Fruit fly (Drosophila melanogaster) whole organism, embryonic: ENCODE results near the gene CG13838.

Experiments used
- Adf1 ChIP-seq: fragments of 200-800 bp; sonication (Bioruptor generic); IDR thresholded peaks from 2 replicates; pipeline ENCODE4 v1.3.6; 2022; ENCODE audit warnings: missing biosample characterization, missing genetic modification characterization
- CG10543 ChIP-seq: fragments of 200-800 bp; sonication (Bioruptor generic); optimal IDR thresholded peaks from 3 replicates; lab custom pipeline; 2017; ENCODE audit warnings: missing biosample characterization, mild to moderate bottlenecking, missing genetic modification characterization, moderate library complexity
- CG13894 ChIP-seq: fragments of 200-800 bp; sonication (Bioruptor generic); optimal IDR thresholded peaks from 3 replicates; lab custom pipeline; 2018; ENCODE audit warnings: missing biosample characterization, mild to moderate bottlenecking, missing genetic modification characterization, moderate library complexity
- CG14050 ChIP-seq: fragments of 200-800 bp; sonication (Bioruptor generic); IDR thresholded peaks from 3 replicates; pipeline ENCODE4 v1.3.6; 2022; ENCODE audit warnings: missing biosample characterization, missing genetic modification characterization
- CG14667 ChIP-seq: fragments of 200-800 bp; sonication (Bioruptor generic); IDR thresholded peaks from 2 replicates; pipeline ENCODE4 v1.3.6; 2022; ENCODE audit warnings: missing biosample characterization, missing genetic modification characterization
- CG14860 ChIP-seq: fragments of 200-800 bp; sonication (Bioruptor generic); IDR thresholded peaks from 3 replicates; pipeline ENCODE4 v1.3.6; 2022; ENCODE audit warnings: missing biosample characterization, missing genetic modification characterization; ENCODE audit not compliant: partially characterized antibody
- CG15011 ChIP-seq: fragments of 200-800 bp; sonication (Bioruptor generic); optimal IDR thresholded peaks from 3 replicates; lab custom pipeline; 2018; ENCODE audit warnings: missing biosample characterization, mild to moderate bottlenecking, missing genetic modification characterization
- CG16863 ChIP-seq: fragments of 200-800 bp; sonication (Bioruptor generic); optimal IDR thresholded peaks from 3 replicates; lab custom pipeline; 2016; ENCODE audit warnings: missing biosample characterization, missing genetic modification characterization
- CG18011 ChIP-seq: fragments of 200-800 bp; sonication (Bioruptor generic); optimal IDR thresholded peaks from 2 replicates; lab custom pipeline; 2017; ENCODE audit warnings: missing biosample characterization, missing genetic modification characterization, mild to moderate bottlenecking, moderate library complexity, missing genotype
- CG3163 ChIP-seq: fragments of 200-800 bp; sonication (Bioruptor generic); optimal IDR thresholded peaks from 3 replicates; lab custom pipeline; 2016; ENCODE audit warnings: missing biosample characterization, missing genetic modification characterization
- CG34422 ChIP-seq: fragments of 200-800 bp; sonication (Bioruptor generic); IDR thresholded peaks from 3 replicates; pipeline ENCODE4 v1.3.6; 2022; ENCODE audit warnings: missing biosample characterization, missing genetic modification characterization
- CG43689 ChIP-seq: fragments of 200-800 bp; sonication (Bioruptor generic); IDR thresholded peaks from 2 replicates; pipeline ENCODE4 v1.3.6; 2022; ENCODE audit warnings: missing biosample characterization, missing genetic modification characterization
- CG4617 ChIP-seq: fragments of 200-800 bp; sonication (Bioruptor generic); optimal IDR thresholded peaks from 3 replicates; lab custom pipeline; 2016; ENCODE audit warnings: missing biosample characterization, missing genetic modification characterization, borderline replicate concordance
- CG5180 ChIP-seq: fragments of 200-800 bp; sonication (Bioruptor generic); optimal IDR thresholded peaks from 3 replicates; lab custom pipeline; 2017; ENCODE audit warnings: missing biosample characterization, missing genetic modification characterization, mild to moderate bottlenecking, moderate library complexity, missing genetic modification reagents
- CG6272 ChIP-seq: fragments of 200-800 bp; sonication (Bioruptor generic); IDR thresholded peaks from 2 replicates; pipeline ENCODE4 v1.3.6; 2022; ENCODE audit warnings: missing biosample characterization, missing genetic modification characterization
- CG6683 ChIP-seq: fragments of 200-800 bp; sonication (Bioruptor generic); optimal IDR thresholded peaks from 2 replicates; lab custom pipeline; 2017; ENCODE audit warnings: missing biosample characterization, mild to moderate bottlenecking, missing genetic modification characterization, missing genetic modification reagents
- CG9215 ChIP-seq: fragments of 200-800 bp; sonication (Bioruptor generic); IDR thresholded peaks from 2 replicates; pipeline ENCODE4 v1.3.6; 2022; ENCODE audit warnings: missing biosample characterization, missing genetic modification characterization
- Chrac-16 ChIP-seq: fragments of 200-800 bp; sonication (Bioruptor generic); optimal IDR thresholded peaks from 3 replicates; lab custom pipeline; 2016; ENCODE audit warnings: missing biosample characterization, missing genetic modification characterization
- Doc2 ChIP-seq: fragments of 200-800 bp; sonication (Bioruptor generic); IDR thresholded peaks from 2 replicates; pipeline ENCODE4 v1.3.6; 2022; ENCODE audit warnings: missing biosample characterization, missing genetic modification characterization
- E2f2 ChIP-seq: fragments of 200-800 bp; sonication (Bioruptor generic); IDR thresholded peaks from 2 replicates; pipeline ENCODE4 v1.3.6; 2022; ENCODE audit warnings: missing biosample characterization, missing genetic modification characterization
- ERR ChIP-seq: fragments of 200-800 bp; sonication (Bioruptor generic); optimal IDR thresholded peaks from 2 replicates; lab custom pipeline; 2016; ENCODE audit warnings: missing biosample characterization, missing genetic modification characterization
- Fer2 ChIP-seq: fragments of 200-800 bp; sonication (Bioruptor generic); optimal IDR thresholded peaks from 2 replicates; lab custom pipeline; 2018; ENCODE audit warnings: missing biosample characterization, mild to moderate bottlenecking, missing genetic modification characterization, moderate library complexity
- HLH54F ChIP-seq: fragments of 200-800 bp; sonication (Bioruptor generic); optimal IDR thresholded peaks from 3 replicates; lab custom pipeline; 2016; ENCODE audit warnings: missing biosample characterization, missing genetic modification characterization
- Hand ChIP-seq: fragments of 200-800 bp; sonication (Bioruptor generic); optimal IDR thresholded peaks from 2 replicates; lab custom pipeline; 2017; ENCODE audit warnings: mild to moderate bottlenecking, missing biosample characterization, missing genetic modification reagents, missing genetic modification characterization
- Hey ChIP-seq: fragments of 200-800 bp; sonication (Bioruptor generic); optimal IDR thresholded peaks from 3 replicates; lab custom pipeline; 2018; ENCODE audit warnings: missing biosample characterization, mild to moderate bottlenecking, missing genetic modification characterization
- Lpt ChIP-seq: fragments of >200 bp; optimal IDR thresholded peaks from 2 replicates; lab custom pipeline; 2018; ENCODE audit warnings: missing biosample characterization, missing genetic modification characterization
- NC2β ChIP-seq: fragments of 200-800 bp; sonication (Bioruptor generic); optimal IDR thresholded peaks from 2 replicates; lab custom pipeline; 2016; ENCODE audit warnings: missing biosample characterization, missing genetic modification characterization
- NK7.1 ChIP-seq: fragments of 200-800 bp; sonication (Bioruptor generic); optimal IDR thresholded peaks from 3 replicates; lab custom pipeline; 2016; ENCODE audit warnings: missing biosample characterization, missing genetic modification characterization
- Sry-β ChIP-seq: fragments of 200-800 bp; sonication (Bioruptor generic); optimal IDR thresholded peaks from 2 replicates; lab custom pipeline; 2018; ENCODE audit warnings: missing biosample characterization, mild to moderate bottlenecking, missing genetic modification characterization, moderate library complexity
- Ssrp ChIP-seq: fragments of 200-800 bp; sonication (Bioruptor generic); optimal IDR thresholded peaks from 2 replicates; lab custom pipeline; 2018; ENCODE audit warnings: missing biosample characterization, mild to moderate bottlenecking, missing genetic modification characterization, moderate library complexity
- Vsx1 ChIP-seq: fragments of 200-800 bp; sonication (Bioruptor generic); optimal IDR thresholded peaks from 2 replicates; lab custom pipeline; 2017; ENCODE audit warnings: missing biosample characterization, mild to moderate bottlenecking, missing genetic modification characterization, missing genetic modification reagents
- bsh ChIP-seq, 2 experiments: fragments of 200-800 bp; sonication (Bioruptor generic); optimal IDR thresholded peaks; 2 replicates each; lab custom pipeline; 2017 to 2018; ENCODE audit warnings: mild to moderate bottlenecking in 2 of 2, missing biosample characterization in 2 of 2, missing genetic modification characterization in 2 of 2, moderate library complexity in 1 of 2
- btn ChIP-seq: fragments of 200-800 bp; sonication (Bioruptor generic); optimal IDR thresholded peaks from 2 replicates; lab custom pipeline; 2016; ENCODE audit warnings: missing biosample characterization, missing genetic modification characterization
- chinmo ChIP-seq: fragments of 200-800 bp; sonication (Bioruptor generic); IDR thresholded peaks from 4 replicates; pipeline ENCODE4 v1.3.6; 2022; ENCODE audit warnings: missing biosample characterization, missing genetic modification characterization; ENCODE audit not compliant: partially characterized antibody
- croc ChIP-seq: fragments of 200-800 bp; sonication (Bioruptor generic); conservative IDR thresholded peaks from 3 replicates; pipeline ENCODE4 v1.3.6; 2022; ENCODE audit warnings: missing biosample characterization, missing genetic modification characterization
- exex ChIP-seq: fragments of 200-800 bp; sonication (Bioruptor generic); optimal IDR thresholded peaks from 4 replicates; lab custom pipeline; 2018; ENCODE audit warnings: missing biosample characterization, mild to moderate bottlenecking, missing genetic modification characterization, moderate library complexity
- eyg ChIP-seq: fragments of 200-800 bp; sonication (Bioruptor generic); optimal IDR thresholded peaks from 3 replicates; lab custom pipeline; 2016; ENCODE audit warnings: missing biosample characterization, missing genetic modification characterization
- fu2 ChIP-seq: fragments of 200-800 bp; sonication (Bioruptor generic); optimal IDR thresholded peaks from 2 replicates; lab custom pipeline; 2016; ENCODE audit warnings: missing biosample characterization, missing genetic modification characterization
- gsb-n ChIP-seq: fragments of 200-800 bp; sonication (Bioruptor generic); optimal IDR thresholded peaks from 3 replicates; lab custom pipeline; 2018; ENCODE audit warnings: missing biosample characterization, mild to moderate bottlenecking, missing genetic modification characterization
- hb ChIP-seq: fragments of 200-800 bp; sonication (Bioruptor generic); IDR thresholded peaks from 3 replicates; pipeline ENCODE4 v1.3.6; 2022; ENCODE audit warnings: missing biosample characterization, missing genetic modification characterization; ENCODE audit not compliant: partially characterized antibody
- ind ChIP-seq: fragments of 200-800 bp; sonication (Bioruptor generic); optimal IDR thresholded peaks from 3 replicates; lab custom pipeline; 2016; ENCODE audit warnings: missing biosample characterization, missing genetic modification characterization
- sc ChIP-seq, 3 experiments: fragments of >200 bp in 2 of 3; fragments of 200-800 bp in 1 of 3; sonication (Bioruptor generic) in 1 of 3; optimal IDR thresholded peaks; 2 replicates in 2 of 3; 3 replicates in 1 of 3; lab custom pipeline; 2017; ENCODE audit warnings: mild to moderate bottlenecking in 1 of 3, missing biosample characterization in 1 of 3, missing genetic modification characterization in 1 of 3, missing genetic modification reagents in 1 of 3
- sim ChIP-seq: fragments of 200-800 bp; sonication (Bioruptor generic); IDR thresholded peaks from 2 replicates; pipeline ENCODE4 v1.3.6; 2022; ENCODE audit warnings: missing biosample characterization, missing genetic modification characterization
- slbo ChIP-seq: fragments of 200-800 bp; sonication (Bioruptor generic); IDR thresholded peaks from 2 replicates; pipeline ENCODE4 v1.3.6; 2022; ENCODE audit warnings: missing biosample characterization, missing genetic modification characterization
- tgo ChIP-seq: fragments of 200-800 bp; sonication (Bioruptor generic); IDR thresholded peaks from 3 replicates; pipeline ENCODE4 v1.3.6; 2022; ENCODE audit warnings: missing biosample characterization, missing genetic modification characterization
- tio ChIP-seq: fragments of 200-800 bp; sonication (Bioruptor generic); optimal IDR thresholded peaks from 2 replicates; lab custom pipeline; 2017; ENCODE audit warnings: missing biosample characterization, missing genetic modification characterization, inconsistent platforms
- tup ChIP-seq: fragments of 200-800 bp; sonication (Bioruptor generic); optimal IDR thresholded peaks from 2 replicates; lab custom pipeline; 2016; ENCODE audit warnings: missing biosample characterization, mild to moderate bottlenecking, missing genetic modification characterization, moderate library complexity
- vnd ChIP-seq: fragments of 200-800 bp; sonication (Bioruptor generic); IDR thresholded peaks from 3 replicates; pipeline ENCODE4 v1.3.6; 2022; ENCODE audit warnings: missing biosample characterization, missing genetic modification characterization; ENCODE audit not compliant: partially characterized antibody
- wek ChIP-seq: fragments of 200-800 bp; sonication (Bioruptor generic); optimal IDR thresholded peaks from 3 replicates; lab custom pipeline; 2018; ENCODE audit warnings: missing biosample characterization, mild to moderate bottlenecking, missing genetic modification characterization, moderate library complexity

The CG13838 gene

DNA sequence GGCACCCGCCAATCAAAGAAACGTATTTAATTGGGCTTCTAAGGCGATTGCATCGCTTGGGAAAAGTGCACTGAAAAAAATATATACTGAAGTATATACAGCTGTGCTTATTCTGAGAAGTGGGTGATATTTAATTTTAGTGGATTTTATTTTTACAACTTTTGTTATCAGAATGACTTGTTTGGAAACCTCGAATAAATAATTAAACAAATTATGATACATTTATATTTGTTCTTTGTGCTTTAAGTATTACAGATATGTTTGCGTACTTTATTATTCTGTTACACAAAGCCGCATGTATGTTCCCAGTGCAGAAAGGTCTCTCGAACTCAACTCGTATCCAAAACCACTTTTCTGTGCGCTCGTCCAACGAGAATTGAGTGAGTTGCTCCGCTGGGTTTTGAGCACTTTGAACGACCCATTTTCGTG lies 6.7 kb downstream of the CG13838 start (continued):
- TF ChIP-seq CG43689 (GFP tag; lab: Robert Waterston, UW) (0 out of 2 replicates have a peak, but pooled peaks have one; percentile 35), chinmo (GFP tag; lab: Robert Waterston, UW) (no peak), E2f2 (GFP tag; lab: Robert Waterston, UW) (peak; percentile 59; the same call in 1 of the 2 replicates), CG18011 (no peak), Adf1 (GFP tag; lab: Robert Waterston, UW) (no peak), croc (peak; percentile 66; the same call in 2 of the 3 replicates), NC2β (GFP tag; lab: Kevin White, UChicago) (no peak), CG10543 (peak; percentile 58), CG3163 (GFP tag; lab: Kevin White, UChicago) (no peak), gsb-n (tag; lab: Kevin White, UChicago) (peak; percentile 42), CG13894 (tag; lab: Kevin White, UChicago) (no peak), CG14667 (GFP tag; lab: Robert Waterston, UW) (peak; percentile 43; the same call in 1 of the 2 replicates), CG4617 (GFP tag; lab: Kevin White, UChicago) (peak; percentile 2), CG16863 (GFP tag; lab: Kevin White, UChicago) (peak; percentile 40), CG34422 (GFP tag; lab: Robert Waterston, UW) (peak; percentile 58; the same call in 2 of the 3 replicates), Fer2 (peak; percentile 36), Chrac-16 (peak; percentile 49), fu2 (no peak), CG9215 (peak; percentile 46; the same call in 1 of the 2 replicates), CG5180 (GFP tag; lab: Kevin White, UChicago) (peak; percentile 67), sim (GFP tag; lab: Robert Waterston, UW) (no peak), Hand (GFP tag; lab: Kevin White, UChicago) (peak; percentile 21), ERR (GFP tag; lab: Kevin White, UChicago) (no peak), exex (tag; lab: Kevin White, UChicago) (peak; percentile 7), bsh (GFP tag; optimal IDR thresholded peaks at IDR 0.05; lab: Kevin White, UChicago) (peak; percentile 68 to 81), NK7.1 (GFP tag; lab: Kevin White, UChicago) (peak; percentile 28), eyg (peak; percentile 26), CG6272 (GFP tag; lab: Robert Waterston, UW) (no peak; the same call in 1 of the 2 replicates), Vsx1 (GFP tag; lab: Kevin White, UChicago) (peak; percentile 73), Hey (no peak), tio (peak; percentile 58), ind (GFP tag; lab: Kevin White, UChicago) (peak; percentile 72), vnd (GFP tag; lab: Robert Waterston, UW) (no peak), HLH54F (GFP tag; lab: Kevin White, UChicago) (peak; percentile 17), Doc2 (GFP tag; lab: Robert Waterston, UW) (no peak), CG15011 (peak; percentile 40), Ssrp (tag; lab: Kevin White, UChicago) (peak; percentile 79), CG14050 (peak; percentile 52; the same call in 2 of the 3 replicates), Sry-β (GFP tag; lab: Kevin White, UChicago) (no peak), Lpt (GFP tag; lab: Kevin White, UChicago) (no peak), slbo (peak; percentile 70), btn (GFP tag; lab: Kevin White, UChicago) (no peak), hb (GFP tag; lab: Robert Waterston, UW) (no peak), CG6683 (peak; percentile 43), tup (GFP tag; lab: Kevin White, UChicago) (no peak), tgo (GFP tag; lab: Robert Waterston, UW) (peak; percentile 75), sc (optimal IDR thresholded peaks at IDR 0.05; lab: Kevin White, UChicago) (no peak), sc (GFP tag; optimal IDR thresholded peaks at IDR 0.05; lab: Kevin White, UChicago) (peak; percentile 62), CG14860 (GFP tag; lab: Robert Waterston, UW) (no peak), wek (GFP tag; lab: Kevin White, UChicago) (no peak)
